Fruit fly (Drosophila melanogaster) whole organism, embryonic: Measurements from ENCODE around the gene ppk15.
A peak's percentile ranks its signal among the peaks of the same experiment; 100 is the strongest.

ENCODE experiments used
- Bgb ChIP-seq: fragments of 200-800 bp; sonication (Bioruptor generic); IDR thresholded peaks from 2 replicates; pipeline ENCODE4 v1.3.6; 2022; ENCODE audit warnings: missing biosample characterization, missing genetic modification characterization; ENCODE audit not compliant: partially characterized antibody
- CG10267 ChIP-seq: fragments of 200-800 bp; sonication (Bioruptor generic); optimal IDR thresholded peaks from 2 replicates; lab custom pipeline; 2018; ENCODE audit warnings: missing biosample characterization, mild to moderate bottlenecking, missing genetic modification characterization, moderate library complexity
- CG10979 ChIP-seq: fragments of 200-800 bp; sonication (Bioruptor generic); optimal IDR thresholded peaks from 2 replicates; lab custom pipeline; 2018; ENCODE audit warnings: missing biosample characterization, mild to moderate bottlenecking, missing genetic modification characterization, moderate library complexity
- CG11085 ChIP-seq: fragments of 200-800 bp; sonication (Bioruptor generic); IDR thresholded peaks from 2 replicates; pipeline ENCODE4 v1.3.6; 2022; ENCODE audit warnings: missing biosample characterization, missing genetic modification characterization
- CG11398 ChIP-seq: fragments of 200-800 bp; sonication (Bioruptor generic); optimal IDR thresholded peaks from 2 replicates; lab custom pipeline; 2016; ENCODE audit warnings: missing biosample characterization, missing genetic modification characterization
- CG12155 ChIP-seq: fragments of 200-800 bp; sonication (Bioruptor generic); optimal IDR thresholded peaks from 3 replicates; lab custom pipeline; 2016; ENCODE audit warnings: missing biosample characterization, missing genetic modification characterization
- CG12236 ChIP-seq: fragments of 200-800 bp; sonication (Bioruptor generic); optimal IDR thresholded peaks from 2 replicates; lab custom pipeline; 2016; ENCODE audit warnings: missing biosample characterization, missing genetic modification characterization
- CG1233 ChIP-seq: fragments of 200-800 bp; sonication (Bioruptor generic); optimal IDR thresholded peaks from 4 replicates; lab custom pipeline; 2018; ENCODE audit warnings: missing biosample characterization, mild to moderate bottlenecking, missing genetic modification characterization
- CG12744 ChIP-seq: fragments of 200-800 bp; sonication (Bioruptor generic); optimal IDR thresholded peaks from 2 replicates; lab custom pipeline; 2016; ENCODE audit warnings: missing biosample characterization, missing genetic modification characterization
- CG14441 ChIP-seq: fragments of 200-800 bp; sonication (Bioruptor generic); IDR thresholded peaks from 2 replicates; pipeline ENCODE4 v1.3.6; 2022; ENCODE audit warnings: missing biosample characterization, missing genetic modification characterization
- CG14667 ChIP-seq: fragments of 200-800 bp; sonication (Bioruptor generic); IDR thresholded peaks from 2 replicates; pipeline ENCODE4 v1.3.6; 2022; ENCODE audit warnings: missing biosample characterization, missing genetic modification characterization
- CG15011 ChIP-seq: fragments of 200-800 bp; sonication (Bioruptor generic); optimal IDR thresholded peaks from 3 replicates; lab custom pipeline; 2018; ENCODE audit warnings: missing biosample characterization, mild to moderate bottlenecking, missing genetic modification characterization
- CG17359 ChIP-seq: fragments of 200-800 bp; sonication (Bioruptor generic); optimal IDR thresholded peaks from 3 replicates; lab custom pipeline; 2018; ENCODE audit warnings: missing biosample characterization, mild to moderate bottlenecking, missing genetic modification characterization, moderate library complexity
- CG17612 ChIP-seq: fragments of 200-800 bp; sonication (Bioruptor generic); IDR thresholded peaks from 2 replicates; pipeline ENCODE4 v1.3.6; 2022; ENCODE audit warnings: missing biosample characterization, missing genetic modification characterization
- CG17829 ChIP-seq: fragments of 200-800 bp; optimal IDR thresholded peaks from 2 replicates; lab custom pipeline; 2019; ENCODE audit warnings: missing biosample characterization, mild to moderate bottlenecking, missing genetic modification characterization, moderate library complexity
- CG2712 ChIP-seq: fragments of 200-800 bp; optimal IDR thresholded peaks from 3 replicates; lab custom pipeline; 2019; ENCODE audit warnings: missing biosample characterization, mild to moderate bottlenecking, missing genetic modification characterization, moderate library complexity
- CG30020 ChIP-seq: fragments of 200-800 bp; optimal IDR thresholded peaks from 2 replicates; lab custom pipeline; 2019; ENCODE audit warnings: missing biosample characterization, mild to moderate bottlenecking, missing genetic modification characterization, moderate library complexity
- CG32767 ChIP-seq: fragments of 200-800 bp; sonication (Bioruptor generic); IDR thresholded peaks from 2 replicates; pipeline ENCODE4 v1.3.6; 2022; ENCODE audit warnings: missing biosample characterization, missing genetic modification characterization
- CG3726 ChIP-seq: fragments of 200-800 bp; sonication (Bioruptor generic); IDR thresholded peaks from 3 replicates; pipeline ENCODE4, ENCODE4 v1.3.6; 2022; ENCODE audit warnings: missing biosample characterization, missing genetic modification characterization
- CG42726 ChIP-seq: fragments of 200-800 bp; sonication (Bioruptor generic); IDR thresholded peaks from 2 replicates; pipeline ENCODE4 v1.3.6; 2022; ENCODE audit warnings: missing biosample characterization, missing genetic modification characterization; ENCODE audit not compliant: partially characterized antibody
- CG43689 ChIP-seq: fragments of 200-800 bp; sonication (Bioruptor generic); IDR thresholded peaks from 2 replicates; pipeline ENCODE4 v1.3.6; 2022; ENCODE audit warnings: missing biosample characterization, missing genetic modification characterization
- CG4404 ChIP-seq: fragments of 200-800 bp; sonication (Bioruptor generic); IDR thresholded peaks from 2 replicates; pipeline ENCODE4 v1.3.6; 2022; ENCODE audit warnings: missing biosample characterization, missing genetic modification characterization
- CG4854 ChIP-seq: fragments of 200-800 bp; sonication (Bioruptor generic); optimal IDR thresholded peaks from 2 replicates; lab custom pipeline; 2016; ENCODE audit warnings: missing biosample characterization, missing genetic modification characterization, inconsistent platforms
- CG5953 ChIP-seq: fragments of 200-800 bp; sonication (Bioruptor generic); IDR thresholded peaks from 2 replicates; pipeline ENCODE4 v1.3.6; 2022; ENCODE audit warnings: missing biosample characterization, missing genetic modification characterization
- CG6765 ChIP-seq: fragments of 200-800 bp; sonication (Bioruptor generic); optimal IDR thresholded peaks from 3 replicates; lab custom pipeline; 2017; ENCODE audit warnings: missing biosample characterization, mild to moderate bottlenecking, missing genetic modification characterization
- CG7745 ChIP-seq: fragments of 200-800 bp; sonication (Bioruptor generic); optimal IDR thresholded peaks from 2 replicates; lab custom pipeline; 2018; ENCODE audit warnings: missing biosample characterization, mild to moderate bottlenecking, missing genetic modification characterization, moderate library complexity
- CG7839 ChIP-seq: fragments of 200-800 bp; sonication (Bioruptor generic); optimal IDR thresholded peaks from 3 replicates; lab custom pipeline; 2018; ENCODE audit warnings: missing biosample characterization, mild to moderate bottlenecking, missing genetic modification characterization, moderate library complexity
- CG7987 ChIP-seq: fragments of 200-800 bp; sonication (Bioruptor generic); optimal IDR thresholded peaks from 2 replicates; lab custom pipeline; 2018; ENCODE audit warnings: missing biosample characterization, mild to moderate bottlenecking, missing genetic modification characterization, moderate library complexity
- CG8388 ChIP-seq: fragments of 200-800 bp; sonication (Bioruptor generic); optimal IDR thresholded peaks from 2 replicates; lab custom pipeline; 2019; ENCODE audit warnings: missing biosample characterization, mild to moderate bottlenecking, missing genetic modification characterization, moderate library complexity
- CG9727 ChIP-seq: fragments of 200-800 bp; sonication (Bioruptor generic); optimal IDR thresholded peaks from 3 replicates; lab custom pipeline; 2017; ENCODE audit warnings: missing biosample characterization, mild to moderate bottlenecking, missing genetic modification characterization
- Deaf1 ChIP-seq: fragments of 200-800 bp; optimal IDR thresholded peaks from 3 replicates; lab custom pipeline; 2019; ENCODE audit warnings: missing biosample characterization, mild to moderate bottlenecking, missing genetic modification characterization, moderate library complexity
- H2.0 ChIP-seq: fragments of 200-800 bp; sonication (Bioruptor generic); IDR thresholded peaks from 2 replicates; pipeline ENCODE4 v1.3.6; 2022; ENCODE audit warnings: missing biosample characterization, missing genetic modification characterization
- MTF-1 ChIP-seq: fragments of 200-800 bp; sonication (Bioruptor generic); optimal IDR thresholded peaks from 2 replicates; lab custom pipeline; 2018; ENCODE audit warnings: missing biosample characterization, mild to moderate bottlenecking, missing genetic modification characterization, borderline replicate concordance
- Nf-YC ChIP-seq: fragments of 200-800 bp; optimal IDR thresholded peaks from 3 replicates; lab custom pipeline; 2019; ENCODE audit warnings: missing biosample characterization, mild to moderate bottlenecking, missing genetic modification characterization, moderate library complexity
- Usf ChIP-seq: fragments of 200-800 bp; sonication (Bioruptor generic); optimal IDR thresholded peaks from 2 replicates; lab custom pipeline; 2017; ENCODE audit warnings: missing genotype, missing biosample characterization, missing genetic modification characterization
- ap ChIP-seq: fragments of 200-800 bp; sonication (Bioruptor generic); IDR thresholded peaks from 2 replicates; pipeline ENCODE4 v1.3.6; 2022; ENCODE audit warnings: missing biosample characterization, missing genetic modification characterization
- bigmax ChIP-seq: fragments of 200-800 bp; sonication (Bioruptor generic); optimal IDR thresholded peaks from 2 replicates; lab custom pipeline; 2018; ENCODE audit warnings: missing biosample characterization, mild to moderate bottlenecking, missing genetic modification characterization
- cad ChIP-seq: fragments of >200 bp; optimal IDR thresholded peaks from 2 replicates; lab custom pipeline; 2017; ENCODE audit warnings: missing biosample characterization, missing genetic modification characterization
- crc ChIP-seq: fragments of 200-800 bp; sonication (Bioruptor generic); optimal IDR thresholded peaks from 2 replicates; lab custom pipeline; 2016; ENCODE audit warnings: missing biosample characterization, missing genetic modification characterization
- dm ChIP-seq: fragments of 200-800 bp; sonication (Bioruptor generic); optimal IDR thresholded peaks from 3 replicates; lab custom pipeline; 2016; ENCODE audit warnings: missing biosample characterization, missing genetic modification characterization
- gfzf ChIP-seq: fragments of 200-800 bp; sonication (Bioruptor generic); optimal IDR thresholded peaks from 2 replicates; lab custom pipeline; 2016; ENCODE audit warnings: missing biosample characterization, mild to moderate bottlenecking, missing genetic modification characterization, moderate library complexity
- hkb ChIP-seq, 2 experiments: fragments of 200-800 bp in 1 of 2; fragments of >200 bp in 1 of 2; sonication (Bioruptor generic) in 1 of 2; IDR thresholded peaks in 1 of 2; optimal IDR thresholded peaks in 1 of 2; 2 replicates each; pipeline versions ENCODE4 v1.3.6 to Lab custom; 2017 to 2022; ENCODE audit warnings: missing biosample characterization in 1 of 2, missing genetic modification characterization in 1 of 2
- kni ChIP-seq: fragments of 200-800 bp; sonication (Bioruptor generic); optimal IDR thresholded peaks from 3 replicates; lab custom pipeline; 2017; ENCODE audit warnings: mild to moderate bottlenecking, missing biosample characterization, missing genetic modification reagents, missing genetic modification characterization
- slou ChIP-seq: fragments of 200-800 bp; sonication (Bioruptor generic); optimal IDR thresholded peaks from 3 replicates; lab custom pipeline; 2016; ENCODE audit warnings: missing biosample characterization, missing genetic modification characterization
- sna ChIP-seq: fragments of 200-800 bp; sonication (Bioruptor generic); IDR thresholded peaks from 2 replicates; pipeline ENCODE4 v1.3.6; 2022; ENCODE audit warnings: missing biosample characterization, missing genetic modification characterization; ENCODE audit not compliant: partially characterized antibody
- stwl ChIP-seq: fragments of 200-800 bp; sonication (Bioruptor generic); optimal IDR thresholded peaks from 3 replicates; lab custom pipeline; 2018; ENCODE audit warnings: missing biosample characterization, mild to moderate bottlenecking, missing genetic modification characterization, moderate library complexity
- tap ChIP-seq: fragments of 200-800 bp; optimal IDR thresholded peaks from 3 replicates; lab custom pipeline; 2019; ENCODE audit warnings: missing biosample characterization, mild to moderate bottlenecking, missing genetic modification characterization, moderate library complexity
- tio ChIP-seq: fragments of 200-800 bp; sonication (Bioruptor generic); optimal IDR thresholded peaks from 2 replicates; lab custom pipeline; 2017; ENCODE audit warnings: missing biosample characterization, missing genetic modification characterization, inconsistent platforms
- usp ChIP-seq: fragments of >200 bp; optimal IDR thresholded peaks from 2 replicates; lab custom pipeline; 2017; ENCODE audit warnings: missing biosample characterization, missing genetic modification characterization
- vfl ChIP-seq: fragments of 200-800 bp; sonication (Bioruptor generic); optimal IDR thresholded peaks from 2 replicates; lab custom pipeline; 2016; ENCODE audit warnings: missing biosample characterization, missing genetic modification characterization
- zf30C ChIP-seq: fragments of 200-800 bp; sonication (Bioruptor generic); optimal IDR thresholded peaks from 3 replicates; lab custom pipeline; 2018; ENCODE audit warnings: missing biosample characterization, mild to moderate bottlenecking, missing genetic modification characterization

The ppk15 gene

dm6 chr3R:26436540-26436939 is 33.1 kb upstream of the ppk15 start (continued):
- no peak for TF ChIP-seq CG7987
- no peak for TF ChIP-seq Nf-YC
- TF ChIP-seq CG10267 = peak; percentile 13
- peak; percentile 57; the same call in 1 of the 2 replicates for TF ChIP-seq ap (GFP tag; lab: Robert Waterston, UW)
- no peak for TF ChIP-seq CG4854 (GFP tag; lab: Kevin White, UChicago)
- TF ChIP-seq sna (GFP tag; lab: Robert Waterston, UW) = no peak
- TF ChIP-seq MTF-1 (GFP tag; lab: Kevin White, UChicago) = no peak
- no peak for TF ChIP-seq CG3726
- no peak for TF ChIP-seq CG30020
- no peak for TF ChIP-seq CG1233 (GFP tag; lab: Kevin White, UChicago)
- no peak for TF ChIP-seq bigmax
- TF ChIP-seq CG10979 (tag; lab: Kevin White, UChicago) = no peak
- peak; percentile 65 for TF ChIP-seq CG17359
- no peak for TF ChIP-seq crc (GFP tag; lab: Kevin White, UChicago)
- TF ChIP-seq Usf = no peak
- TF ChIP-seq CG12744 (GFP tag; lab: Kevin White, UChicago) = no peak
- TF ChIP-seq Deaf1 = no peak
- TF ChIP-seq CG9727 (GFP tag; lab: Kevin White, UChicago) = peak; percentile 25
- no peak for TF ChIP-seq zf30C (GFP tag; lab: Kevin White, UChicago)
- TF ChIP-seq dm (GFP tag; lab: Kevin White, UChicago) = no peak
- no peak for TF ChIP-seq CG7745 (tag; lab: Kevin White, UChicago)
- TF ChIP-seq CG42726 (GFP tag; lab: Robert Waterston, UW) = no peak
- no peak for TF ChIP-seq CG11085 (GFP tag; lab: Robert Waterston, UW)
- TF ChIP-seq tap (tag; lab: Kevin White, UChicago) = peak; percentile 23
- peak; percentile 30; the same call in 1 of the 2 replicates for TF ChIP-seq CG14441 (GFP tag; lab: Robert Waterston, UW)
- no peak for TF ChIP-seq hkb (optimal IDR thresholded peaks at IDR 0.05; lab: Kevin White, UChicago)
- peak; percentile 62 for TF ChIP-seq hkb (GFP tag; IDR thresholded peaks at IDR 0.05; lab: Robert Waterston, UW)
- 0 out of 2 replicates have a peak, but pooled peaks have one; percentile 18 for TF ChIP-seq H2.0 (GFP tag; lab: Robert Waterston, UW)
- no peak for TF ChIP-seq CG15011 (GFP tag; lab: Kevin White, UChicago)
- no peak for TF ChIP-seq tio (GFP tag; lab: Kevin White, UChicago)
- TF ChIP-seq CG6765 (GFP tag; lab: Kevin White, UChicago) = no peak
- TF ChIP-seq CG14667 (GFP tag; lab: Robert Waterston, UW) = peak; percentile 37
- TF ChIP-seq slou (GFP tag; lab: Kevin White, UChicago) = no peak
- peak; percentile 44 for TF ChIP-seq CG7839 (tag; lab: Kevin White, UChicago)
- peak; percentile 41 for TF ChIP-seq CG8388 (GFP tag; lab: Kevin White, UChicago)
- TF ChIP-seq CG4404 (GFP tag; lab: Robert Waterston, UW) = 0 out of 2 replicates have a peak, but pooled peaks have one; percentile 33
- TF ChIP-seq Bgb (GFP tag; lab: Robert Waterston, UW) = no peak
- no peak for TF ChIP-seq CG12155
- no peak for TF ChIP-seq gfzf
- no peak for TF ChIP-seq kni
- no peak for TF ChIP-seq CG43689 (GFP tag; lab: Robert Waterston, UW)
- TF ChIP-seq CG17829 (tag; lab: Kevin White, UChicago) = no peak
- no peak for TF ChIP-seq usp (GFP tag; lab: Kevin White, UChicago)
- TF ChIP-seq stwl = no peak
- TF ChIP-seq CG17612 = no peak
- peak; percentile 45 for TF ChIP-seq CG2712 (tag; lab: Kevin White, UChicago)
- no peak for TF ChIP-seq vfl (GFP tag; lab: Kevin White, UChicago)
- TF ChIP-seq CG5953 (GFP tag; lab: Robert Waterston, UW) = no peak
- no peak for TF ChIP-seq CG11398 (GFP tag; lab: Kevin White, UChicago)
- no peak for TF ChIP-seq cad (GFP tag; lab: Kevin White, UChicago)
- no peak for TF ChIP-seq CG12236 (GFP tag; lab: Kevin White, UChicago)
- TF ChIP-seq CG32767 (GFP tag; lab: Robert Waterston, UW) = no peak
